1 fruit fly cellular context compared by ENCODE assay signal in the genomic region with DNA sequence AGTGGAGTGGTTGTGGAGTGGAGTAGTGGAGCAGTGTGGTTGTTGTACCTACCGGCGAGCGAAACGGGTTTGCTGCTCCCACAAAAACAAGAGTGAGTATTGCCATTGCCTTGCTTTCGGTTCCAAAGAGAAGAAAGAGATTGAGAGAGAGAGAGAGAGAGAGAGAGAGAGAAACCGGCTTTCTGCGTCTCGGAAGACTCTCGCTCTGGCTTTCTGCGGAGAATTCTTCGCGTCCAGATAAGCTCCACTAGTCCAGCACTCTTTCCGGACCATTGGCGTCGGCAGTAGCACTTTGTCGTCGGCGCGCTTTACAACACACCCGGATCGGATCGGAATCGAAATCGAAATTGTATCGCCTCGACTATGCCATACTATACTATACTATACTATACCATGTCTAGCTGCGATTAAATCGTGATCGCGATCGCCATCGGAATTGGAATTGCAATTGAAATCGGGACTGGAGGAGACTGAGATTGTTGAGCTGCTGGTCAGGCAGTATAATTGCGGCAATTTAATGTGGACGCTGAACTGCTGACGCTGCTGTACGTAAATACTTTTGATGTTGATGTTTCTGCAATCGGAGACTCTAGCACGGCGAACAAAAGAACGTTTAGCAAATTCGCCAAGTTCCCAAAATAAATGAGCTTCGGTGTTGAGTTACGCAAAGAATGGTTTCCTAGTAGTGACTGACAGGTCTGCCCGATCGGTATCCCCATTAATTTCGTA.
TF ChIP-seq lines count a peak whose summit lies in the region.

Gene Cad86C, plus strand, starts transcription at position 284 of the 729 bp plus-strand sequence.

TF ChIP-seq in whole organism, embryonic, 481 proteins besides CTCF, POLR2A, EP300 and RAD21 (continued from another document):
- no peak for TF ChIP-seq CG3838 (GFP tag; optimal IDR thresholded peaks at IDR 0.05; lab: Kevin White, UChicago)
- no peak for TF ChIP-seq NC2β (GFP tag; optimal IDR thresholded peaks at IDR 0.05; lab: Kevin White, UChicago)
- TF ChIP-seq Atf3 (GFP tag; optimal IDR thresholded peaks at IDR 0.05; lab: Kevin White, UChicago): no peak
- TF ChIP-seq jigr1 (GFP tag; IDR thresholded peaks at IDR 0.05; lab: Robert Waterston, UW): no peak
- TF ChIP-seq CG14860 (GFP tag; IDR thresholded peaks at IDR 0.05; lab: Robert Waterston, UW; ENCODE audit: partially characterized antibody): peak; percentile 62
- TF ChIP-seq CG31224 (GFP tag; IDR thresholded peaks at IDR 0.05; lab: Robert Waterston, UW): no peak
- peak; percentile 63; the same call in 1 of the 2 replicates for TF ChIP-seq CG32532 (GFP tag; IDR thresholded peaks at IDR 0.05; lab: Robert Waterston, UW)
- TF ChIP-seq HmgZ (tag; optimal IDR thresholded peaks at IDR 0.05; lab: Kevin White, UChicago): no peak
- no peak for TF ChIP-seq wor (GFP tag; IDR thresholded peaks at IDR 0.05; lab: Robert Waterston, UW)
- TF ChIP-seq CG13624 (GFP tag; optimal IDR thresholded peaks at IDR 0.05; lab: Kevin White, UChicago): peak; percentile 10
- TF ChIP-seq ato (GFP tag; IDR thresholded peaks at IDR 0.05; lab: Robert Waterston, UW; ENCODE audit: partially characterized antibody): peak; percentile 45; the same call in 1 of the 2 replicates
- TF ChIP-seq dysf (GFP tag; IDR thresholded peaks at IDR 0.05; lab: Robert Waterston, UW): no peak
- TF ChIP-seq MTF-1 (GFP tag; optimal IDR thresholded peaks at IDR 0.05; lab: Kevin White, UChicago; ENCODE audit: borderline replicate concordance): no peak
- no peak for TF ChIP-seq CG8089 (GFP tag; optimal IDR thresholded peaks at IDR 0.05; lab: Kevin White, UChicago)
- no peak for TF ChIP-seq corto (GFP tag; optimal IDR thresholded peaks at IDR 0.05; lab: Kevin White, UChicago)
- TF ChIP-seq CG31388 (GFP tag; optimal IDR thresholded peaks at IDR 0.05; lab: Kevin White, UChicago): no peak
- TF ChIP-seq slp2 (GFP tag; optimal IDR thresholded peaks at IDR 0.05; lab: Kevin White, UChicago): no peak
- TF ChIP-seq CG4404 (GFP tag; IDR thresholded peaks at IDR 0.05; lab: Robert Waterston, UW): no peak
- TF ChIP-seq CG13123 (GFP tag; optimal IDR thresholded peaks at IDR 0.05; lab: Kevin White, UChicago): no peak
- peak; percentile 63 for TF ChIP-seq kni (GFP tag; optimal IDR thresholded peaks at IDR 0.05; lab: Kevin White, UChicago)
- no peak for TF ChIP-seq CG10321 (GFP tag; IDR thresholded peaks at IDR 0.05; lab: Robert Waterston, UW)
- no peak for TF ChIP-seq MESR4 (GFP tag; optimal IDR thresholded peaks at IDR 0.05; lab: Kevin White, UChicago)
